Fruit fly (Drosophila melanogaster) whole organism, pupa: ENCODE measurements around the gene Ir8a.

Source experiments
- CG32121 ChIP-seq: fragments of 200-800 bp; sonication (Bioruptor generic); IDR thresholded peaks from 2 replicates; pipeline ENCODE4 v1.3.6; 2022; ENCODE audit warnings: missing biosample characterization, missing genetic modification characterization
- CG34367 ChIP-seq: fragments of 200-800 bp; sonication (Bioruptor generic); optimal IDR thresholded peaks from 2 replicates; lab custom pipeline; 2018; ENCODE audit warnings: missing biosample characterization, mild to moderate bottlenecking, missing genetic modification characterization
- CG4496 ChIP-seq: fragments of 200-800 bp; sonication (Bioruptor generic); IDR thresholded peaks from 3 replicates; pipeline ENCODE4 v1.3.6; 2022; ENCODE audit warnings: missing biosample characterization, missing genetic modification characterization
- Ets98B ChIP-seq: fragments of 200-800 bp; sonication (Bioruptor generic); IDR thresholded peaks from 2 replicates; pipeline ENCODE4 v1.3.6; 2022; ENCODE audit warnings: missing biosample characterization, missing genetic modification characterization
- Pif1A ChIP-seq: fragments of 200-800 bp; sonication (Bioruptor generic); optimal IDR thresholded peaks from 3 replicates; lab custom pipeline; 2016; ENCODE audit warnings: missing biosample characterization, missing genetic modification characterization
- gl ChIP-seq: fragments of 200-800 bp; sonication (Bioruptor generic); optimal IDR thresholded peaks from 2 replicates; lab custom pipeline; 2018; ENCODE audit warnings: missing biosample characterization, mild to moderate bottlenecking, missing genetic modification characterization

dm6 chrX:9192429-9192828 is 44.0 kb downstream of the Ir8a start, which contains the start of gene CG12056:
- TF ChIP-seq Pif1A (GFP tag; lab: Kevin White, UChicago) = no peak
- TF ChIP-seq Ets98B (GFP tag; lab: Robert Waterston, UW) = no peak
- TF ChIP-seq gl = no peak
- TF ChIP-seq CG34367 = no peak
- TF ChIP-seq CG32121 (GFP tag; lab: Robert Waterston, UW) = no peak
- TF ChIP-seq CG4496 (GFP tag; lab: Robert Waterston, UW) = no peak
